Worm (Caenorhabditis elegans) whole organism, L2 larva: ENCODE data around the gene lin-33.
A peak's percentile ranks its signal among the peaks of the same experiment; 100 is the strongest.

ENCODE experiments used
- C34F6.9 ChIP-seq: fragments of 150-350 bp; optimal IDR thresholded peaks from 2 replicates; lab custom pipeline; 2014; ENCODE audit warnings: missing biosample characterization, missing genetic modification characterization
- F13H6.1 ChIP-seq: sonication (generic microtip); optimal IDR thresholded peaks from 2 replicates; lab custom pipeline; 2016; ENCODE audit warnings: missing genetic modification characterization, missing compliant biosample characterization
- R02D3.7 ChIP-seq: fragments of 150-350 bp; optimal IDR thresholded peaks from 2 replicates; lab custom pipeline; 2014; ENCODE audit warnings: missing biosample characterization, missing genetic modification characterization
- Y55F3AM.14 ChIP-seq: fragments of 200-800 bp; sonication (Bioruptor generic); optimal IDR thresholded peaks from 2 replicates; lab custom pipeline; 2018; ENCODE audit warnings: mild to moderate bottlenecking, missing genetic modification characterization, missing compliant biosample characterization
- alr-1 ChIP-seq: fragments of 150-350 bp; optimal IDR thresholded peaks from 2 replicates; lab custom pipeline; 2014; ENCODE audit warnings: missing biosample characterization, missing genetic modification characterization
- aly-2 ChIP-seq: fragments of 150-350 bp; optimal IDR thresholded peaks from 2 replicates; lab custom pipeline; 2014; ENCODE audit warnings: missing biosample characterization, missing genetic modification characterization
- blmp-1 ChIP-seq: sonication (generic microtip); optimal IDR thresholded peaks from 2 replicates; lab custom pipeline; 2017; ENCODE audit warnings: missing genetic modification characterization, mild to moderate bottlenecking, missing compliant biosample characterization, antibody characterized with exemption, moderate library complexity; ENCODE audit not compliant: insufficient read depth
- ceh-16 ChIP-seq: fragments of 150-350 bp; optimal IDR thresholded peaks from 2 replicates; lab custom pipeline; 2014; ENCODE audit warnings: missing biosample characterization, missing genetic modification characterization
- crh-2 ChIP-seq: sonication (generic microtip); optimal IDR thresholded peaks from 2 replicates; lab custom pipeline; 2017; ENCODE audit warnings: missing biosample characterization, missing genetic modification characterization
- dmd-4 ChIP-seq: sonication (generic microtip); optimal IDR thresholded peaks from 2 replicates; lab custom pipeline; 2017; ENCODE audit warnings: missing biosample characterization, missing genetic modification characterization
- egl-27 ChIP-seq: sonication (generic microtip); optimal IDR thresholded peaks from 3 replicates; lab custom pipeline; 2017; ENCODE audit warnings: missing biosample characterization, missing genetic modification reagents, missing genetic modification characterization
- elt-1 ChIP-seq: fragments of 150-350 bp; optimal IDR thresholded peaks from 2 replicates; lab custom pipeline; 2014; ENCODE audit warnings: missing biosample characterization, missing genetic modification characterization
- lin-11 ChIP-seq: fragments of 150-350 bp; sonication (generic microtip); optimal IDR thresholded peaks from 2 replicates; lab custom pipeline; 2014; ENCODE audit warnings: missing biosample characterization, missing genetic modification characterization, inconsistent platforms, mixed read lengths
- lin-13 ChIP-seq: fragments of 150-350 bp; optimal IDR thresholded peaks from 2 replicates; lab custom pipeline; 2014; ENCODE audit warnings: missing biosample characterization, missing genetic modification reagents, missing genetic modification characterization
- lsy-2 ChIP-seq, 2 experiments: fragments of 150-350 bp in 1 of 2; sonication (generic microtip) in 1 of 2; optimal IDR thresholded peaks; 2 replicates each; lab custom pipeline; 2014 to 2017; ENCODE audit warnings: missing biosample characterization in 2 of 2, missing genetic modification characterization in 2 of 2
- mbf-1 ChIP-seq: sonication (generic microtip); optimal IDR thresholded peaks from 2 replicates; lab custom pipeline; 2017; ENCODE audit warnings: missing biosample characterization, missing genetic modification characterization
- mdl-1 ChIP-seq, 2 experiments: fragments of 150-350 bp in 1 of 2; sonication (generic microtip) in 1 of 2; optimal IDR thresholded peaks; 2 replicates each; lab custom pipeline; 2017; ENCODE audit warnings: missing biosample characterization in 2 of 2, missing genetic modification characterization in 2 of 2
- nhr-10 ChIP-seq: sonication (generic microtip); optimal IDR thresholded peaks from 2 replicates; lab custom pipeline; 2017; ENCODE audit warnings: missing biosample characterization, missing genetic modification characterization
- nhr-11 ChIP-seq: fragments of 150-350 bp; optimal IDR thresholded peaks from 2 replicates; lab custom pipeline; 2014; ENCODE audit warnings: missing biosample characterization, missing genetic modification characterization
- nhr-12 ChIP-seq: fragments of 150-350 bp; optimal IDR thresholded peaks from 2 replicates; lab custom pipeline; 2014; ENCODE audit warnings: missing biosample characterization, missing genetic modification characterization
- nhr-129 ChIP-seq: fragments of 150-350 bp; optimal IDR thresholded peaks from 2 replicates; lab custom pipeline; 2014; ENCODE audit warnings: missing biosample characterization, missing genetic modification characterization
- nhr-21 ChIP-seq: fragments of 150-350 bp; optimal IDR thresholded peaks from 2 replicates; lab custom pipeline; 2014; ENCODE audit warnings: missing biosample characterization, missing genetic modification characterization
- nhr-237 ChIP-seq: fragments of 150-350 bp; optimal IDR thresholded peaks from 2 replicates; lab custom pipeline; 2014; ENCODE audit warnings: missing biosample characterization, missing genetic modification characterization
- nhr-25 ChIP-seq: fragments of 150-350 bp; sonication (generic microtip); optimal IDR thresholded peaks from 3 replicates; lab custom pipeline; 2014; ENCODE audit warnings: missing biosample characterization, missing genetic modification characterization
- nhr-6 ChIP-seq: fragments of 150-350 bp; optimal IDR thresholded peaks from 2 replicates; lab custom pipeline; 2014; ENCODE audit warnings: missing biosample characterization, missing genetic modification characterization
- skn-1 ChIP-seq: sonication (generic microtip); optimal IDR thresholded peaks from 2 replicates; lab custom pipeline; 2017; ENCODE audit warnings: missing biosample characterization, missing genetic modification characterization
- sma-9 ChIP-seq, 2 experiments: fragments of 150-350 bp in 1 of 2; sonication (generic microtip) in 1 of 2; optimal IDR thresholded peaks; 2 replicates each; lab custom pipeline; 2014 to 2016; ENCODE audit warnings: missing genetic modification characterization in 2 of 2, mild to moderate bottlenecking in 1 of 2, missing biosample characterization in 1 of 2, missing compliant biosample characterization in 1 of 2, missing genetic modification reagents in 1 of 2, moderate library complexity in 1 of 2
- snpc-4 ChIP-seq: fragments of 150-350 bp; optimal IDR thresholded peaks from 2 replicates; lab custom pipeline; 2014; ENCODE audit warnings: missing biosample characterization, missing genetic modification characterization
- unc-39 ChIP-seq: fragments of 150-350 bp; optimal IDR thresholded peaks from 2 replicates; lab custom pipeline; 2014; ENCODE audit warnings: missing biosample characterization, missing genetic modification characterization
- unc-62 ChIP-seq: fragments of 150-350 bp; optimal IDR thresholded peaks from 2 replicates; lab custom pipeline; 2014; ENCODE audit warnings: missing biosample characterization, missing genetic modification reagents, missing genetic modification characterization
- zag-1 ChIP-seq: fragments of 150-350 bp; optimal IDR thresholded peaks from 2 replicates; lab custom pipeline; 2014; ENCODE audit warnings: missing biosample characterization, missing genetic modification characterization
- ztf-1 ChIP-seq: fragments of 200-800 bp; sonication (Bioruptor generic); conservative IDR thresholded peaks from 2 replicates; pipeline ENCODE4 v1.3.6; 2022; ENCODE audit warnings: missing genetic modification characterization, missing compliant biosample characterization
- ztf-11 ChIP-seq: sonication (generic microtip); optimal IDR thresholded peaks from 2 replicates; lab custom pipeline; 2017; ENCODE audit warnings: missing biosample characterization, missing genetic modification characterization
- ztf-4 ChIP-seq: fragments of 150-350 bp; optimal IDR thresholded peaks from 2 replicates; lab custom pipeline; 2014; ENCODE audit warnings: missing biosample characterization, missing genetic modification characterization

The lin-33 gene

DNA sequence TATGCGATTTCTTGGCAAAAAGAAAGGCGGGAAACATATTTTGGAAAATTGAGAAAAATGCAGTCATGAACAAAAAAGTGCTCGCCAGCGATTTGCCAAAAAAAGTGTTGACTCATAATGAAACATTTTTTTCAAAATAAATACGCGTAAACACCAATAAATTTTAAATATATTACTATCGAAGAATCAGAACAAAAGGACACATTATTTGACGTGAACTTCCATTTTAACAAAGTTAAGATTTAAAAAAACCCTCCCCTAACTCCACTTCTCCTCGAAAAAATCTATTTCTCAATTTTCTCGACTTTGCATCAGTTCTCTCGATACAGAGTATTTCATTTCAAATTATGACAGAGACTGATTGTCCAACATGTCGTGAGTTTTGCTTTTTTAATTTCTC is 34.1 kb upstream of the lin-33 start, which contains the start of gene pck-3:
TSS of gene pck-3 (plus strand) at position 301 of the 400 bp plus-strand sequence.
- TF ChIP-seq egl-27 (no peak), lin-11 (tag; lab: Kevin White, UChicago) (no peak), nhr-25 (tag; lab: Kevin White, UChicago) (no peak), snpc-4 (tag; lab: Kevin White, UChicago) (no peak), R02D3.7 (no peak), crh-2 (tag; lab: Kevin White, UChicago) (no peak), elt-1 (tag; lab: Kevin White, UChicago) (no peak)
- TF ChIP-seq, all 48 proteins: peak for 0

DNA sequence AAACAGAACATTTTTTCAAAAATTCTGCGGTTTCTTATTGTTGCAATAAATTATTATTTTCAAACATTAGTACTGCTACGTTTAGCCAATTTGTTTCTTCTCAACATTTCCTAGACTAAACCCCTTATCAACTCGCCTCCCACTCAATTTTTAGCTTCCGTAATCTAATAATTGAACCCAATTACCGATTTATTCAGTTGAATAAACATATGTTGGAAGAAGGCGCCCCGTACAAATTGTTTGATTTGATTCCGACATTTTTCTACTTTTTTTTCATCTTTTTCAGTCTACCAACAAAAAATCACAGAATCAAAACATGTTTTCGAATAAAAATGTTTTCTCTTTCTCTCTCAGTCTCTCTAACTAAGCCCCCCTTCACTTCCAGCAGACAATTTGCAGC is 27.7 kb upstream of the lin-33 start:
- no peak for TF ChIP-seq sma-9 (GFP tag; optimal IDR thresholded peaks at IDR 0.05; lab: Kevin White, UChicago)
- TF ChIP-seq sma-9 (tag; optimal IDR thresholded peaks at IDR 0.05; lab: Kevin White, UChicago): no peak
- no peak for TF ChIP-seq unc-62 (GFP tag; lab: Kevin White, UChicago)
- no peak for TF ChIP-seq nhr-10
- no peak for TF ChIP-seq crh-2 (tag; lab: Kevin White, UChicago)
- TF ChIP-seq nhr-21: no peak
- no peak for TF ChIP-seq lsy-2 (tag; optimal IDR thresholded peaks at IDR 0.05; lab: Kevin White, UChicago)
- no peak for TF ChIP-seq ztf-11 (tag; lab: Kevin White, UChicago)
- TF ChIP-seq dmd-4 (tag; lab: Kevin White, UChicago): no peak
- TF ChIP-seq nhr-6 (tag; lab: Kevin White, UChicago): no peak
- no peak for TF ChIP-seq ztf-1 (GFP tag; lab: Robert Waterston, UW)
- TF ChIP-seq ceh-16 (tag; lab: Kevin White, UChicago): no peak

ce11 chrIV:5903305-5903778 is 27.1 kb upstream of the lin-33 start, which contains the start of gene H04M03.12:
TSS of gene H04M03.12 (minus strand) at chrIV:5903355.
- TF ChIP-seq ztf-11 (tag; lab: Kevin White, UChicago): no peak
- no peak for TF ChIP-seq F13H6.1 (tag; lab: Kevin White, UChicago)
- no peak for TF ChIP-seq nhr-11 (tag; lab: Kevin White, UChicago)
- TF ChIP-seq alr-1 (tag; lab: Kevin White, UChicago): no peak
- no peak for TF ChIP-seq blmp-1 (tag; lab: Kevin White, UChicago)
- no peak for TF ChIP-seq mbf-1 (tag; lab: Kevin White, UChicago)
- TF ChIP-seq ztf-1 (GFP tag; lab: Robert Waterston, UW): no peak
- no peak for TF ChIP-seq mdl-1 (tag; optimal IDR thresholded peaks at IDR 0.05; lab: Kevin White, UChicago)
- TF ChIP-seq sma-9 (GFP tag; optimal IDR thresholded peaks at IDR 0.05; lab: Kevin White, UChicago): no peak
- no peak for TF ChIP-seq sma-9 (tag; optimal IDR thresholded peaks at IDR 0.05; lab: Kevin White, UChicago)
- TF ChIP-seq C34F6.9 (tag; lab: Kevin White, UChicago): no peak
- no peak for TF ChIP-seq aly-2
- TF ChIP-seq snpc-4 (tag; lab: Kevin White, UChicago): no peak
- TF ChIP-seq nhr-129 (tag; lab: Kevin White, UChicago): no peak
- no peak for TF ChIP-seq nhr-21
- no peak for TF ChIP-seq ceh-16 (tag; lab: Kevin White, UChicago)

- no peak for TF ChIP-seq lin-13 (GFP tag; lab: Kevin White, UChicago)
- TF ChIP-seq ceh-16 (tag; lab: Kevin White, UChicago): no peak
- no peak for TF ChIP-seq ztf-11 (tag; lab: Kevin White, UChicago)
- TF ChIP-seq nhr-237 (tag; lab: Kevin White, UChicago): no peak
- no peak for TF ChIP-seq mdl-1 (tag; optimal IDR thresholded peaks at IDR 0.05; lab: Kevin White, UChicago)
- TF ChIP-seq zag-1: peak; percentile 26
- TF ChIP-seq unc-39 (tag; lab: Kevin White, UChicago): no peak
- no peak for TF ChIP-seq Y55F3AM.14 (GFP tag; lab: Kevin White, UChicago)
- TF ChIP-seq snpc-4 (tag; lab: Kevin White, UChicago): no peak
Measured at ce11 chrIV:5915152-5915551, 15.3 kb upstream of the lin-33 start.

- TF ChIP-seq ztf-11 (tag; lab: Kevin White, UChicago) (no peak), nhr-6 (tag; lab: Kevin White, UChicago) (no peak), aly-2 (no peak), nhr-12 (tag; lab: Kevin White, UChicago) (no peak), skn-1 (no peak), mdl-1 (tag; optimal IDR thresholded peaks at IDR 0.05; lab: Kevin White, UChicago) (no peak), C34F6.9 (tag; lab: Kevin White, UChicago) (no peak), nhr-129 (tag; lab: Kevin White, UChicago) (no peak), ztf-4 (tag; lab: Kevin White, UChicago) (no peak)
Measured at ce11 chrIV:5917026-5917425, 13.4 kb upstream of the lin-33 start, which contains the start of gene dhhc-13. TSS of gene dhhc-13 (plus strand) at chrIV:5917326.
